Fruit fly (Drosophila melanogaster): Measurements from ENCODE around the gene CG14629.

The CG14629 gene

DNA sequence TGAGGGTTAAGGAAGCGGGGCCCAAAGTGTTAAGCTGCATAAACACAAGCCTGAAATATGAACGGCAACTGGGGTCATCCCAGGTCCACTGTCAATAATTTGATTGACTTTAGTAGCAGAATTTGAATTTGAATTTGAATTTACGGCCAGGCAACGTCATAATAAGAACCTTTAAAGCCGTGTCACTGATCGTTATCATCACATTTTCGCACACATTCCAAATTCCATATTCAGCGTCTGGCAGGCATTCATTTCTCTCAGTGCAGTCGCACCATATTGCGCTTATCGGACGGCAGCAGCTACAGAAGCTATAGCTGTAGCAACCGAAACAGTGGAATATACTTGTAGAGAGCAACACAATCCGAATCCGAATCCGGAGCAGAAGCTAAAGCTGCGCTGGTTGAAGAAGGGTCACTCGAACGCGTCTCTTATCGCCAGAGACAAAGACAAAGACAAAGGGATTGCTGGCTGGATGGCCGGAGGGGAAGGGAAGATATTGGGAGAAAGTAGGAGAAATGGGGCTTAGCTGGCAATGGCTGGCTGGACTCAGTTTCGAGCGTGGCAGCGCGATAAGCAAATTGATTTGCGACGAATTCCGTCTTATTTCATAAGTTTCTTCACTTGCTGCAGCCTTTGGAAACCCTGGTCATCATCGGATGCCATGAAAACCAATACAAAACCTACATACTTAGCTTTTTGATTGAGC lies 1.5 kb downstream of the CG14629 start (continued):
- TF ChIP-seq Optix (GFP tag; IDR thresholded peaks at IDR 0.05) = peak; percentile 45; the same call in 1 of the 3 replicates
- TF ChIP-seq Xrp1 (GFP tag; IDR thresholded peaks at IDR 0.05) = peak; percentile 58; the same call in 1 of the 2 replicates
- TF ChIP-seq prd (optimal IDR thresholded peaks at IDR 0.05) = no peak
- peak; percentile 58; the same call in 1 of the 3 replicates for TF ChIP-seq prd (GFP tag; IDR thresholded peaks at IDR 0.05)
- TF ChIP-seq dmrt99B (tag; optimal IDR thresholded peaks at IDR 0.05) = peak; percentile 57
- peak; percentile 23 for TF ChIP-seq CG17385 (GFP tag; optimal IDR thresholded peaks at IDR 0.05)
- TF ChIP-seq E2f2 (GFP tag; IDR thresholded peaks at IDR 0.05) = peak; percentile 12; the same call in 1 of the 2 replicates
- TF ChIP-seq ind (GFP tag; optimal IDR thresholded peaks at IDR 0.05) = peak; percentile 51
- TF ChIP-seq CG9609 (GFP tag; optimal IDR thresholded peaks at IDR 0.05) = peak; percentile 22
- no peak for TF ChIP-seq B-H2 (GFP tag; optimal IDR thresholded peaks at IDR 0.05)
- peak; percentile 23 for TF ChIP-seq CG12391 (tag; optimal IDR thresholded peaks at IDR 0.05)
- TF ChIP-seq CG8290 (GFP tag; optimal IDR thresholded peaks at IDR 0.05) = no peak
- peak in 1 of 2 experiments; percentile 67 for TF ChIP-seq CG8290 (tag; optimal IDR thresholded peaks at IDR 0.05)
- TF ChIP-seq CG31441 (GFP tag; IDR thresholded peaks at IDR 0.05) = peak; percentile 66
- peak; percentile 49 for TF ChIP-seq CG32772 (GFP tag; IDR thresholded peaks at IDR 0.05)
- TF ChIP-seq CG13287 (GFP tag; IDR thresholded peaks at IDR 0.05; ENCODE audit: partially characterized antibody) = no peak
- peak; percentile 12 for TF ChIP-seq cwo (GFP tag; optimal IDR thresholded peaks at IDR 0.05)
- TF ChIP-seq CG1792 (GFP tag; optimal IDR thresholded peaks at IDR 0.05) = peak; percentile 9
- TF ChIP-seq inv (GFP tag; IDR thresholded peaks at IDR 0.05; ENCODE audit: partially characterized antibody) = no peak
- peak; percentile 42 for TF ChIP-seq CG14667 (GFP tag; IDR thresholded peaks at IDR 0.05)
- TF ChIP-seq CG30431 (GFP tag; optimal IDR thresholded peaks at IDR 0.05) = peak; percentile 45
- TF ChIP-seq Dfd (GFP tag; optimal IDR thresholded peaks at IDR 0.05) = no peak
- TF ChIP-seq chif (GFP tag; optimal IDR thresholded peaks at IDR 0.05) = peak in 1 of 2 experiments; percentile 36
- TF ChIP-seq nom (GFP tag; optimal IDR thresholded peaks at IDR 0.05) = peak; percentile 28
- TF ChIP-seq CG9817 (tag; optimal IDR thresholded peaks at IDR 0.05) = peak; percentile 31
- peak; percentile 18 for TF ChIP-seq CG16863 (GFP tag; optimal IDR thresholded peaks at IDR 0.05)
- TF ChIP-seq CG1603 (tag; optimal IDR thresholded peaks at IDR 0.05) = peak; percentile 77
- TF ChIP-seq CG11696 (GFP tag; IDR thresholded peaks at IDR 0.05) = no peak
- no peak for TF ChIP-seq scrt (GFP tag; optimal IDR thresholded peaks at IDR 0.05)
- peak; percentile 17; the same call in 1 of the 2 replicates for TF ChIP-seq wor (GFP tag; IDR thresholded peaks at IDR 0.05)
- TF ChIP-seq CG15269 (tag; optimal IDR thresholded peaks at IDR 0.05) = peak; percentile 15
- no peak for TF ChIP-seq Vsx1 (GFP tag; optimal IDR thresholded peaks at IDR 0.05)
- TF ChIP-seq CG5180 (GFP tag; optimal IDR thresholded peaks at IDR 0.05) = peak; percentile 20
- peak in 1 of 2 experiments; percentile 43 for TF ChIP-seq Hr51 (GFP tag; optimal IDR thresholded peaks at IDR 0.05)
- TF ChIP-seq Stat92E (GFP tag; optimal IDR thresholded peaks at IDR 0.05) = no peak
- peak; percentile 93 for TF ChIP-seq Ets65A (GFP tag)
- no peak for TF ChIP-seq luna (GFP tag; optimal IDR thresholded peaks at IDR 0.05)
- no peak for TF ChIP-seq twi (tag; optimal IDR thresholded peaks at IDR 0.05)
- TF ChIP-seq onecut (GFP tag; IDR thresholded peaks at IDR 0.05) = peak; percentile 40; the same call in 1 of the 2 replicates
- TF ChIP-seq kni (GFP tag; optimal IDR thresholded peaks at IDR 0.05) = no peak
- peak; percentile 37 for TF ChIP-seq CG10209 (GFP tag; optimal IDR thresholded peaks at IDR 0.05)
- TF ChIP-seq CG34376 (GFP tag; optimal IDR thresholded peaks at IDR 0.05) = no peak
- peak; percentile 70; the same call in 1 of the 2 replicates for TF ChIP-seq vvl (GFP tag; IDR thresholded peaks at IDR 0.05)
- no peak for TF ChIP-seq gro (GFP tag; optimal IDR thresholded peaks at IDR 0.05)
- peak; percentile 59 for TF ChIP-seq phol (tag; optimal IDR thresholded peaks at IDR 0.05)
- peak; percentile 49 for TF ChIP-seq grau (tag; optimal IDR thresholded peaks at IDR 0.05)
- peak; percentile 2 for TF ChIP-seq CG1529 (GFP tag; optimal IDR thresholded peaks at IDR 0.05)
- no peak for TF ChIP-seq Dip2 (GFP tag; IDR thresholded peaks at IDR 0.05)
- no peak for TF ChIP-seq stwl (tag; optimal IDR thresholded peaks at IDR 0.05)

All from whole organism, embryonic.